Worm (Caenorhabditis elegans) whole organism, L4/young adult: Measurements from ENCODE around the gene F53F4.1.

Experiments
- W03F9.2 ChIP-seq: fragments of 150-350 bp; optimal IDR thresholded peaks from 2 replicates; lab custom pipeline; 2014; ENCODE audit warnings: missing biosample characterization, missing genetic modification characterization
- dao-5 ChIP-seq: sonication (generic microtip); optimal IDR thresholded peaks from 2 replicates; lab custom pipeline; 2016; ENCODE audit warnings: missing genotype, missing genetic modification characterization, moderate library complexity, missing compliant biosample characterization
- him-1 ChIP-seq: sonication (generic microtip); optimal IDR thresholded peaks from 2 replicates; lab custom pipeline; 2016; ENCODE audit warnings: missing genotype, missing genetic modification reagents, missing genetic modification characterization, missing compliant biosample characterization

DNA sequence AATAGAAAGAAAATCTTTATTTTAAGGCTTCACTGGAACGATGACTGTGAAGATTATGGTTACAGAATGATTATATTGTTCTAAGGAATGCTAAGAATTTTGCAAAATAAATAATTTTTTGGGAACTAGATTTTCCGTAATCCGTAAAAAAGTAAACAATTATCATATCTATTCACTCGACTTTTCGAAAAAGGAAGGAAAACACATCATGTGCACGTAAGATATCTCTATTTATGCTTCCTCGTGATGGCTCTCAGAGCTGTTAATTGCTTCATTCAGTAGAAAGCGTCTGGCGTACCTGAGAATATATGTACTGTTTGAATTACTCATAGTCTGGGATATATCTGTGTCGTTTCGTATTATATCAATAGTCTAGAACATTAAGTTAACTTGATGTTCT is 35.2 kb downstream of the F53F4.1 start, which contains the start of gene srd-11:
- no peak for TF ChIP-seq dao-5 (tag; lab: Kevin White, UChicago)
- no peak for TF ChIP-seq him-1
- no peak for TF ChIP-seq W03F9.2 (tag; lab: Kevin White, UChicago)
